Worm (Caenorhabditis elegans) whole organism, L4/young adult: ENCODE measurements around the gene M163.22.

Experiments used
- W03F9.2 ChIP-seq: fragments of 150-350 bp; optimal IDR thresholded peaks from 2 replicates; lab custom pipeline; 2014; ENCODE audit warnings: missing biosample characterization, missing genetic modification characterization
- dao-5 ChIP-seq: sonication (generic microtip); optimal IDR thresholded peaks from 2 replicates; lab custom pipeline; 2016; ENCODE audit warnings: missing genotype, missing genetic modification characterization, moderate library complexity, missing compliant biosample characterization
- him-1 ChIP-seq: sonication (generic microtip); optimal IDR thresholded peaks from 2 replicates; lab custom pipeline; 2016; ENCODE audit warnings: missing genotype, missing genetic modification reagents, missing genetic modification characterization, missing compliant biosample characterization

- TF ChIP-seq him-1, result no peak
- no peak for TF ChIP-seq dao-5 (tag; lab: Kevin White, UChicago)
- no peak for TF ChIP-seq W03F9.2 (tag; lab: Kevin White, UChicago)
Measured at ce11 chrX:14499830-14500409, 34.2 kb downstream of the M163.22 start.
